Fruit fly (Drosophila melanogaster) whole organism, embryonic: ENCODE data around the gene CG1943.

Experiments used
- BtbVII ChIP-seq: fragments of 200-800 bp; sonication (Bioruptor generic); optimal IDR thresholded peaks from 3 replicates; lab custom pipeline; 2017; ENCODE audit warnings: missing biosample characterization, mild to moderate bottlenecking, missing genetic modification characterization
- CG12769 ChIP-seq: fragments of 200-800 bp; sonication (Bioruptor generic); optimal IDR thresholded peaks from 2 replicates; lab custom pipeline; 2019; ENCODE audit warnings: missing biosample characterization, mild to moderate bottlenecking, missing genetic modification characterization, moderate library complexity
- CG2199 ChIP-seq: fragments of 200-800 bp; sonication (Bioruptor generic); IDR thresholded peaks from 3 replicates; pipeline ENCODE4 v1.3.6; 2022; ENCODE audit warnings: missing biosample characterization, missing genetic modification characterization
- Opbp ChIP-seq: fragments of 200-800 bp; sonication (Bioruptor generic); IDR thresholded peaks from 3 replicates; pipeline ENCODE4 v1.3.6; 2022; ENCODE audit warnings: missing biosample characterization, missing genetic modification characterization; ENCODE audit not compliant: partially characterized antibody
- Tbp ChIP-seq: fragments of >200 bp; optimal IDR thresholded peaks from 2 replicates; lab custom pipeline; 2018; ENCODE audit warnings: missing biosample characterization, missing genetic modification characterization
- kay ChIP-seq: fragments of 200-800 bp; sonication (Bioruptor generic); optimal IDR thresholded peaks from 2 replicates; lab custom pipeline; 2016; ENCODE audit warnings: missing biosample characterization, missing genetic modification characterization

- no peak for TF ChIP-seq CG2199 (GFP tag; lab: Robert Waterston, UW)
- TF ChIP-seq Opbp (GFP tag; lab: Robert Waterston, UW): no peak; the same call in 2 of the 3 replicates
- no peak for TF ChIP-seq Tbp (GFP tag; lab: Kevin White, UChicago)
- TF ChIP-seq BtbVII (GFP tag; lab: Kevin White, UChicago): no peak
- no peak for TF ChIP-seq kay (GFP tag; lab: Kevin White, UChicago)
- no peak for TF ChIP-seq CG12769 (tag; lab: Kevin White, UChicago)
Observed at dm6 chr3R:7037250-7037802, 37.3 kb upstream of the CG1943 start.
